Fruit fly (Drosophila melanogaster) S2 (cell line): ENCODE data around the gene Or85b.

Experiments
- CG8478 ChIP-seq: fragments of >200 bp; optimal IDR thresholded peaks from 2 replicates; lab custom pipeline; 2018
- CTCF ChIP-seq, 2 experiments: fragments of >200 bp; optimal IDR thresholded peaks; 2 replicates each; lab custom pipeline; 2018

DNA sequence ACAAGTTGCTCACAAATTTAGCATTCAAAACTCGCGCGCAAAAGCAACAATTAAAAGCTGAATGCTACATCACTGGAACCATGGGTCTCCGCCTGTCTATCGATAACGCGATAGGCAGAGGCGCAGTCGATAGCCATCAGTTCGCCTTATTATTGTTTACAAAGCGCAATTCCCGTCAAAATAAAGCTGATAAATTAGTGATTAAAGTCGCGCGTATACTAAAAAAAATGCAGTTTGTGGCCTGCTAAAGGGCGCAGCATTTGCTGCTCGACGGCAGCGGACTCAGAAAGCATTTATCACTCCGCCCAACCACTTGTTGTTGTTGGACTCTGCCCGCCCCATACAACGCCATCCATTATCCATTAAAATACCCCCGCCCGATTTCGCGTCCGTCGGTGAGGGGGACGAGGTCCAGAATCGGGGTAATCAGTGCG, 6.6 kb upstream of the Or85b start, which contains the start of gene CG11737:
- no peak for TF ChIP-seq CG8478 (lab: Kevin White, UChicago)
- TF ChIP-seq CTCF (optimal IDR thresholded peaks at IDR 0.05; lab: Kevin White, UChicago) = no peak
